Comparison of ENCODE assay signal across 5 fruit fly cellular contexts in the genomic region with DNA sequence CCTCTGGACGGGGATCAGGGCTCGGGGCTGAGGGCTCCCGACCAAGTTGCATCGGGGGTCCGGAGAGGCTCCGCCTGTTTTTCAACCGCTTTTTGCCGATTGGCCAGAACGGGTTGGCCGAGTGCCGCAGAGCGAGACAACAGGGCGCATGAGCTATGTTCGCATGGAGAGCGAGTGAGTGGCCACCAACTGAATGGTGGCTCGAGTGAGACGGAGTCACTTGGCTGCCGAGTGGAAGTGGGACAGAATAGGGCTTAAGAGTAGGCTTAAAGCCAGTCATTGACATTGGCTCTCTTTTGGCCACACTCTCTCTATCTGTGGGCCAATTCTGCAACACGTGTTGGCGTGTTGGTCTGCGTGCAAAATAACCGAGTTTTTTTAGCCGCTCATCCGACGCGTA.
TF ChIP-seq lines count a peak whose summit lies in the region.

No protein-coding gene starts in this region.

- TF ChIP-seq CTCF in whole organism, embryonic (GFP tag; optimal IDR thresholded peaks at IDR 0.05; lab: Kevin White, UChicago) = no peak

TF ChIP-seq in whole organism, 6 proteins besides CTCF, POLR2A, EP300 and RAD21:
- TF ChIP-seq usp (GFP tag; optimal IDR thresholded peaks at IDR 0.05; lab: Kevin White, UChicago) (no peak), EcR (GFP tag; optimal IDR thresholded peaks at IDR 0.05; lab: Kevin White, UChicago) (peak in 1 of 2 experiments; percentile 59), CG8478 (optimal IDR thresholded peaks at IDR 0.05; lab: Kevin White, UChicago) (peak; percentile 81), Dll (optimal IDR thresholded peaks at IDR 0.05; lab: Kevin White, UChicago) (no peak)

TF ChIP-seq in whole organism, embryonic, 481 proteins besides CTCF, POLR2A, EP300 and RAD21 (continues in another document):
- TF ChIP-seq yki (optimal IDR thresholded peaks at IDR 0.05; lab: Kevin White, UChicago) (no peak), CG2889 (GFP tag; IDR thresholded peaks at IDR 0.05; lab: Robert Waterston, UW) (no peak), Fer1 (GFP tag; optimal IDR thresholded peaks at IDR 0.05; lab: Kevin White, UChicago) (no peak), Nf-YA (GFP tag; IDR thresholded peaks at IDR 0.05; lab: Robert Waterston, UW) (peak; percentile 86), nau (GFP tag; optimal IDR thresholded peaks at IDR 0.05; lab: Kevin White, UChicago) (no peak), lilli (GFP tag; optimal IDR thresholded peaks at IDR 0.05; lab: Kevin White, UChicago) (no peak), CG10321 (GFP tag; IDR thresholded peaks at IDR 0.05; lab: Robert Waterston, UW) (peak; percentile 89), Dref (GFP tag; IDR thresholded peaks at IDR 0.05; lab: Robert Waterston, UW) (0 out of 2 replicates have a peak, but pooled peaks have one; percentile 0), sna (GFP tag; IDR thresholded peaks at IDR 0.05; lab: Robert Waterston, UW; ENCODE audit: partially characterized antibody) (0 out of 2 replicates have a peak, but pooled peaks have one; percentile 52), z (GFP tag; IDR thresholded peaks at IDR 0.05; lab: Robert Waterston, UW) (peak; percentile 91), tin (GFP tag; optimal IDR thresholded peaks at IDR 0.05; lab: Kevin White, UChicago) (no peak), prd (optimal IDR thresholded peaks at IDR 0.05; lab: Kevin White, UChicago) (no peak), prd (GFP tag; IDR thresholded peaks at IDR 0.05; lab: Robert Waterston, UW) (no peak), CG8281 (tag; optimal IDR thresholded peaks at IDR 0.05; lab: Kevin White, UChicago) (no peak), CG9797 (GFP tag; optimal IDR thresholded peaks at IDR 0.05; lab: Kevin White, UChicago) (no peak), CG34224 (GFP tag; IDR thresholded peaks at IDR 0.05; lab: Robert Waterston, UW; ENCODE audit: partially characterized antibody) (0 out of 3 replicates have a peak, but pooled peaks have one; percentile 37), CG1647 (GFP tag; optimal IDR thresholded peaks at IDR 0.05; lab: Kevin White, UChicago) (no peak), CG7928 (GFP tag; optimal IDR thresholded peaks at IDR 0.05; lab: Kevin White, UChicago) (no peak), CG17328 (GFP tag; IDR thresholded peaks at IDR 0.05; lab: Robert Waterston, UW) (no peak), CG13296 (GFP tag; optimal IDR thresholded peaks at IDR 0.05; lab: Kevin White, UChicago) (no peak)

TF ChIP-seq in whole organism, prepupa, 60 proteins besides CTCF, POLR2A, EP300 and RAD21:
- TF ChIP-seq Smox (GFP tag; optimal IDR thresholded peaks at IDR 0.05; lab: Kevin White, UChicago) (no peak), CG6808 (GFP tag; optimal IDR thresholded peaks at IDR 0.05; lab: Kevin White, UChicago) (no peak), Eip78C (GFP tag; lab: Kevin White, UChicago) (peak; percentile 9), lz (GFP tag; optimal IDR thresholded peaks at IDR 0.05; lab: Kevin White, UChicago) (no peak)

TF ChIP-seq in whole organism, pupa, 21 proteins besides CTCF, POLR2A, EP300 and RAD21:
- no peak for TF ChIP-seq CG14655 (GFP tag; optimal IDR thresholded peaks at IDR 0.05; lab: Kevin White, UChicago)
- no peak for TF ChIP-seq CG15710 (tag; optimal IDR thresholded peaks at IDR 0.05; lab: Kevin White, UChicago)
- TF ChIP-seq Ets98B (GFP tag; IDR thresholded peaks at IDR 0.05; lab: Robert Waterston, UW) = no peak
- no peak for TF ChIP-seq CG8159 (tag; optimal IDR thresholded peaks at IDR 0.05; lab: Kevin White, UChicago)
- TF ChIP-seq CG4496 (GFP tag; IDR thresholded peaks at IDR 0.05; lab: Robert Waterston, UW) = peak; percentile 53; the same call in 2 of the 3 replicates
- peak; percentile 73 for TF ChIP-seq EcR (GFP tag; optimal IDR thresholded peaks at IDR 0.05; lab: Kevin White, UChicago)
- no peak for TF ChIP-seq CG8301 (tag; optimal IDR thresholded peaks at IDR 0.05; lab: Kevin White, UChicago)

TF ChIP-seq in whole organism, wandering third instar larva, 38 proteins besides CTCF, POLR2A, EP300 and RAD21:
- peak; percentile 19 for TF ChIP-seq Vsx2 (GFP tag; optimal IDR thresholded peaks at IDR 0.05; lab: Kevin White, UChicago; ENCODE audit: partially characterized antibody)
- TF ChIP-seq Mio (GFP tag; optimal IDR thresholded peaks at IDR 0.05; lab: Kevin White, UChicago) = no peak
- TF ChIP-seq N (GFP tag; optimal IDR thresholded peaks at IDR 0.05; lab: Kevin White, UChicago) = no peak
- TF ChIP-seq Jra (GFP tag; optimal IDR thresholded peaks at IDR 0.05; lab: Kevin White, UChicago) = no peak
- TF ChIP-seq brk (GFP tag; optimal IDR thresholded peaks at IDR 0.05; lab: Kevin White, UChicago) = no peak
- no peak for TF ChIP-seq psq (GFP tag; optimal IDR thresholded peaks at IDR 0.05; lab: Kevin White, UChicago)
- no peak for TF ChIP-seq CrebA (GFP tag; optimal IDR thresholded peaks at IDR 0.05; lab: Kevin White, UChicago; ENCODE audit: borderline replicate concordance)
- TF ChIP-seq pan (optimal IDR thresholded peaks at IDR 0.05; lab: Kevin White, UChicago) = no peak
- no peak for TF ChIP-seq woc (GFP tag; optimal IDR thresholded peaks at IDR 0.05; lab: Kevin White, UChicago)
- TF ChIP-seq Hnf4 (GFP tag; optimal IDR thresholded peaks at IDR 0.05; lab: Kevin White, UChicago) = no peak
- no peak for TF ChIP-seq CG32264 (GFP tag; optimal IDR thresholded peaks at IDR 0.05; lab: Kevin White, UChicago)
- TF ChIP-seq Dfd (GFP tag; optimal IDR thresholded peaks at IDR 0.05; lab: Kevin White, UChicago) = no peak
- TF ChIP-seq fru (GFP tag; optimal IDR thresholded peaks at IDR 0.05; lab: Kevin White, UChicago) = no peak
- peak; percentile 55 for TF ChIP-seq Dif (GFP tag; optimal IDR thresholded peaks at IDR 0.05; lab: Kevin White, UChicago; ENCODE audit: partially characterized antibody)
- TF ChIP-seq lola (GFP tag; optimal IDR thresholded peaks at IDR 0.05; lab: Kevin White, UChicago) = no peak
- no peak for TF ChIP-seq sage (GFP tag; optimal IDR thresholded peaks at IDR 0.05; lab: Kevin White, UChicago)
